ENCODE assay signal across 1 fruit fly cellular context in genomic region chrX:19172955-19173354, dm6.
TF ChIP-seq lines count a peak whose summit lies in the region.

No protein-coding gene starts in this region.

TF ChIP-seq in whole organism, embryonic, 481 proteins besides CTCF, POLR2A, EP300 and RAD21 (continued from another document):
- TF ChIP-seq CG3163 (GFP tag; optimal IDR thresholded peaks at IDR 0.05; lab: Kevin White, UChicago) (no peak), ewg (GFP tag; optimal IDR thresholded peaks at IDR 0.05; lab: Kevin White, UChicago) (no peak), Hey (tag; optimal IDR thresholded peaks at IDR 0.05; lab: Kevin White, UChicago) (no peak), CG10959 (GFP tag; IDR thresholded peaks at IDR 0.05; lab: Robert Waterston, UW) (no peak), CG1603 (tag; optimal IDR thresholded peaks at IDR 0.05; lab: Kevin White, UChicago) (peak; percentile 39), schlank (tag; optimal IDR thresholded peaks at IDR 0.05; lab: Kevin White, UChicago) (no peak), CG14441 (GFP tag; IDR thresholded peaks at IDR 0.05; lab: Robert Waterston, UW) (peak; percentile 19; the same call in 1 of the 2 replicates), caup (GFP tag; optimal IDR thresholded peaks at IDR 0.05; lab: Kevin White, UChicago; ENCODE audit: severe bottlenecking) (no peak), Fer2 (tag; optimal IDR thresholded peaks at IDR 0.05; lab: Kevin White, UChicago) (no peak), Hsf (GFP tag; optimal IDR thresholded peaks at IDR 0.05; lab: Kevin White, UChicago) (no peak), CG7963 (GFP tag; IDR thresholded peaks at IDR 0.05; lab: Robert Waterston, UW; ENCODE audit: partially characterized antibody) (no peak)
